Worm (Caenorhabditis elegans) whole organism, mixed stage, embryonic: Measurements from ENCODE around the gene dagl-2.

Experiments used
- nhr-237 ChIP-seq: fragments of 150-350 bp; optimal IDR thresholded peaks from 2 replicates; lab custom pipeline; 2014; ENCODE audit warnings: missing biosample characterization, missing genetic modification characterization
- sptf-1 ChIP-seq: sonication (generic microtip); optimal IDR thresholded peaks from 2 replicates; lab custom pipeline; 2017; ENCODE audit warnings: mild to moderate bottlenecking, missing genetic modification characterization, moderate library complexity, missing compliant biosample characterization

ce11 chrIII:831961-832360 lies 48.9 kb upstream of the dagl-2 start, which contains the start of gene ceeh-1:
- TF ChIP-seq sptf-1 (tag; lab: Kevin White, UChicago) = no peak
- TF ChIP-seq nhr-237 (tag; lab: Kevin White, UChicago) = no peak
